Worm (Caenorhabditis elegans): ENCODE data around the gene K10H10.12.

- TF ChIP-seq dao-5 (tag; optimal IDR thresholded peaks at IDR 0.05) (peak; percentile 57), him-1 (tag; optimal IDR thresholded peaks at IDR 0.05) (peak; percentile 66)
Measured at ce11 chrII:14496809-14497208, 9.3 kb downstream of the K10H10.12 start.

Measured in whole organism, L4/young adult.